Fruit fly (Drosophila melanogaster) whole organism, larva: ENCODE measurements around the gene CG13473.
A peak's percentile ranks its signal among the peaks of the same experiment; 100 is the strongest.

ENCODE experiments used
- noc ChIP-seq: fragments of 200-800 bp; sonication (Bioruptor generic); optimal IDR thresholded peaks from 3 replicates; lab custom pipeline; 2019; ENCODE audit warnings: missing biosample characterization, mild to moderate bottlenecking, missing genetic modification characterization, moderate library complexity

The CG13473 gene

DNA sequence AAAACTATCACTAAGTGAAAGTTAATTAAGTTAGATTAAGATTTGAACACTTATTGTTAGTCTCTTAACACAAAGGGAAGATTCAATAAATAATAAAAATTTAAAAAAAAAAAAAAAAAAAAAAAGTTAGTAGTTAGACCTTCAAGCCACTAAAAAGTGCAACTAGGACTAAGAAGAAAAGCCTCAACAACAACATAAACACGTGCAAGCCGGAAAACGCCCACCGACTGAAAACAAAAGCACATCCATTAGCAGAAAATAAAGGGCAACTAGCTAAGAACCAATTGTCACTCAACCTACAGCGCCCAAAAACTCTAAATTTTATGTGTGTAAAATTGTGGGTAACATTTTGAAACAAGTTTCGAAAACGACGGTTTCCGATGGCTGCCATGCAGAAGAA lies at the start of gene CG13473:
CG13473 (plus strand) TSS at position 301 of the 400 bp plus-strand sequence.
- no peak for TF ChIP-seq noc (tag; lab: Kevin White, UChicago)

- no peak for TF ChIP-seq noc (tag; lab: Kevin White, UChicago)
Observed at dm6 chr3L:14681504-14681903, 47.1 kb upstream of the CG13473 start.

dm6 chr3L:14684468-14684867 lies 44.1 kb upstream of the CG13473 start, which contains the start of gene Dnaaf6:
Dnaaf6 (plus strand) TSS chr3L:14684768.
- no peak for TF ChIP-seq noc (tag; lab: Kevin White, UChicago)

DNA sequence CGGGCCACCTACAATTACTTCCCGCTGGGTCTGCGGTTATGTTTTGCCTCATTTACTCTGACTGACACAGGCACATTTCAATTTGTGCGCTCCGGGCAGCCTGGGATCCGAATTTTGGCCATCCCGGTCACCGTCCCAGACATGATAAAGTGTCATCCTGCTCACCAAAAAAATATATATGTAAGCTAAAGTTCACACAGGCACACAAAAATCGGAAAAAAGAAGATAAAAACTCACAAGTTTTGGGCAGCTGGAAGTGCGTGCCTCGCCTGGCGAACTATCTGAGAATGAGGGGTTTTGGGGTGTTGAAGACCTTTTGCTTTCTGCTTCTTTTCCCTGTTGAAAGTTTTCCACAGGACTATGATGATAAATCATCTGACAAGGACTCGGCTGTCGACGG lies 42.3 kb upstream of the CG13473 start:
- TF ChIP-seq noc (tag; lab: Kevin White, UChicago), result no peak

DNA sequence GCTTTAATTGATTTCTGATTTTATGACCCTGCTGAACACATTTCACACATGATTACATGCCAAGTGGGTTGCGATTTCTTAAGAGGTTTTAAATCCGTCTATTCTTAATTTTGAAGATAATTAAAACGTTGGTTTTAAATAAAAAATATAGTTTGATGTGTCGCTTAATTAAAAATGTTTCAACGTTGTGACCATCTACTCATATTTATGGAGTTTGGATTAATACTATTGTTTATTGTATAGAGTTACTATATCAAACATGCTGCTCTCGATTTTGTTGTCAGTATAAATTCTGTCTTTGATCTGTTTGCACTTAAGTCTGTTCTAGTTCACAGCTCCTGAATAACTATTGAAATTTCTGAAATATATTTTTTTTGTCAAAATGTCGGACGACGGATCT lies 37.5 kb upstream of the CG13473 start, which contains the start of gene gdrd:
gdrd (plus strand) TSS at position 301 of the 400 bp plus-strand sequence.
- no peak for TF ChIP-seq noc (tag; lab: Kevin White, UChicago)

DNA sequence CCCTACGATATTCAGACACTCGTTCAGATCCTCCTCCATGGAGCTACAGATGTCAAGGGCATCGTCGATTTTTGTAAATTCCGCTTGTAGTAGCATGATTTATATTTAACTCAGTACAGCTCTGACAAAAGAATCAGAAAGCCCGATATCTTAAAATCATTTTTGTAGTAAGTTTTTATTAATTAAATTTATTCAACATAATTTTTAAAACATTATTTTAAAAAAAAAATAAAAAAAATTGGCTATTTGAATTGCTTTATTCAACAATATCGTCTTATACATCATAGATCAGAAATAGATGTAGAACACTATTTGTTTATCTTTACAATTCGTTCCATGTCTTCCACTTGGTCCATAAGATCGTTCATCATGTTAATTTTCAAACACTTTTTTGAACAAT lies 31.6 kb upstream of the CG13473 start, which contains the start of gene CG13474:
CG13474 (minus strand) TSS at position 101 of the 400 bp plus-strand sequence.
- no peak for TF ChIP-seq noc (tag; lab: Kevin White, UChicago)

- no peak for TF ChIP-seq noc (tag; lab: Kevin White, UChicago)
Observed at dm6 chr3L:14701578-14701977, 27.0 kb upstream of the CG13473 start, which contains the start of gene CG17177. CG17177 (minus strand) TSS chr3L:14701678.

dm6 chr3L:14705164-14705563 lies 23.4 kb upstream of the CG13473 start, which contains the start of gene CG13476:
CG13476 (plus strand) TSS chr3L:14705464.
- TF ChIP-seq noc (tag; lab: Kevin White, UChicago), result no peak

- no peak for TF ChIP-seq noc (tag; lab: Kevin White, UChicago)
Observed at dm6 chr3L:14706461-14706880, 22.1 kb upstream of the CG13473 start.

- no peak for TF ChIP-seq noc (tag; lab: Kevin White, UChicago)
Observed at dm6 chr3L:14708053-14708452, 20.5 kb upstream of the CG13473 start.

dm6 chr3L:14712799-14713198 lies 15.8 kb upstream of the CG13473 start:
- TF ChIP-seq noc (tag; lab: Kevin White, UChicago), result peak; percentile 38

- no peak for TF ChIP-seq noc (tag; lab: Kevin White, UChicago)
Observed at dm6 chr3L:14731790-14732189, 3.2 kb downstream of the CG13473 start.

dm6 chr3L:14733417-14733816 lies 4.9 kb downstream of the CG13473 start, which contains the start of gene CG13471:
CG13471 (minus strand) TSS chr3L:14733517.
- TF ChIP-seq noc (tag; lab: Kevin White, UChicago), result no peak

DNA sequence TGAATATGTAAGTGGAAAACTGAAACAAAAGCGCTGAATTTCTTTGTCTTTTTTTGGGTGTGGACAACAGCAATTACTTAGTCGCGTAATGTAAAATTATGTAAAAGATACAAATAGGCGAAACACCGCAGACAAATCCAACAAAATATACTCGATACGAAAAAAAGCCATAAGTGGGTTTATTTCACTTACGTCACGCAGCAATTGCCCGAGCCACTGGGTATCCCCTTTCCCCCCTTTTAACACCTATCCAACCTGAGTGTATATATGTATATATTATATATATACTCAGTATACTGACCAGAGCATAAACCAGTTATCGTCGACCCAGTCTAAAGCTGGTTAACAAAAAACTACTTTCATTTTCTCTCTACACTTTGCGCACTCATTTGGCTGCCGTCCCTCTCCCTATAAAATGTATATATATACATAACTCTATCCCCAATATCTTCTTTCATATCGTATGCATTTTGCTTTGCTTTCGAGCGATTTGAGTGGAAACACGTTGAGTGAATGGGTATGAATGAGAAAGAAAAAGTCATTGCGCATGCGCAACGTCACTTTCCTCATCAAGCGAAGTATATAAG lies 14.6 kb downstream of the CG13473 start:
- no peak for TF ChIP-seq noc (tag; lab: Kevin White, UChicago)

dm6 chr3L:14751056-14751671 lies 22.6 kb downstream of the CG13473 start:
- TF ChIP-seq noc (tag; lab: Kevin White, UChicago), result no peak

- no peak for TF ChIP-seq noc (tag; lab: Kevin White, UChicago)
Observed at dm6 chr3L:14752816-14753215, 24.3 kb downstream of the CG13473 start.
